Worm (Caenorhabditis elegans) whole organism, L4/young adult: ENCODE data around the gene M02B1.3.

ENCODE experiments used
- dao-5 ChIP-seq: sonication (generic microtip); optimal IDR thresholded peaks from 2 replicates; lab custom pipeline; 2016; ENCODE audit warnings: missing genotype, missing genetic modification characterization, moderate library complexity, missing compliant biosample characterization
- him-1 ChIP-seq: sonication (generic microtip); optimal IDR thresholded peaks from 2 replicates; lab custom pipeline; 2016; ENCODE audit warnings: missing genotype, missing genetic modification reagents, missing genetic modification characterization, missing compliant biosample characterization

- TF ChIP-seq him-1 (no peak), dao-5 (tag; lab: Kevin White, UChicago) (no peak)
Measured at ce11 chrIV:12813822-12814221, 22.5 kb upstream of the M02B1.3 start.
